Worm (Caenorhabditis elegans) whole organism, L4 larva: ENCODE results near the gene Y65A5A.1.
A peak's percentile ranks its signal among the peaks of the same experiment; 100 is the strongest.

Experiments used
- F26F4.8 ChIP-seq: fragments of 200-800 bp; sonication (Bioruptor generic); conservative IDR thresholded peaks from 2 replicates; pipeline ENCODE4 v1.3.6; 2022; ENCODE audit warnings: missing genetic modification characterization, missing compliant biosample characterization
- F44E2.7 ChIP-seq: fragments of 200-800 bp; sonication (Bioruptor generic); IDR thresholded peaks from 2 replicates; pipeline ENCODE4 v2.1.2; 2022; ENCODE audit warnings: missing genetic modification characterization, missing compliant biosample characterization
- F49E8.2 ChIP-seq: sonication (generic microtip); optimal IDR thresholded peaks from 2 replicates; lab custom pipeline; 2016; ENCODE audit warnings: missing compliant biosample characterization, mild to moderate bottlenecking, missing genetic modification characterization, borderline replicate concordance
- Y48G9A.11 ChIP-seq: fragments of 200-800 bp; sonication (Bioruptor generic); IDR thresholded peaks from 2 replicates; pipeline ENCODE4 v1.3.6; 2022; ENCODE audit warnings: missing genetic modification reagents, missing genetic modification characterization, missing compliant biosample characterization
- ZK546.5 ChIP-seq, 2 experiments: sonication (generic microtip); optimal IDR thresholded peaks; 2 replicates each; lab custom pipeline; 2017; ENCODE audit warnings: missing biosample characterization in 2 of 2, missing genetic modification characterization in 2 of 2
- aha-1 ChIP-seq: fragments of 150-350 bp; peaks from one replicate; lab custom pipeline; 2014; ENCODE audit warnings: missing biosample characterization, missing genetic modification characterization
- ceh-28 ChIP-seq: fragments of 150-350 bp; optimal IDR thresholded peaks from 2 replicates; lab custom pipeline; 2014; ENCODE audit warnings: missing biosample characterization, missing genetic modification reagents, missing genetic modification characterization
- ces-1 ChIP-seq: fragments of 150-350 bp; sonication (generic microtip); optimal IDR thresholded peaks from 4 replicates; lab custom pipeline; 2014; ENCODE audit warnings: missing biosample characterization, missing genetic modification reagents, missing genetic modification characterization
- ctbp-1 ChIP-seq: fragments of 200-800 bp; sonication (Bioruptor generic); IDR thresholded peaks from 2 replicates; pipeline ENCODE4 v1.3.6; 2022; ENCODE audit warnings: missing genetic modification reagents, missing genetic modification characterization, missing compliant biosample characterization
- daf-16 ChIP-seq, 3 experiments: sonication (generic microtip); optimal IDR thresholded peaks; 2 replicates each; lab custom pipeline; 2016 to 2017; ENCODE audit warnings: missing genetic modification characterization in 3 of 3, missing genetic modification reagents in 3 of 3, mild to moderate bottlenecking in 2 of 3, missing compliant biosample characterization in 2 of 3, missing biosample characterization in 1 of 3, moderate library complexity in 1 of 3
- daf-8 ChIP-seq: fragments of 200-800 bp; sonication (Bioruptor generic); IDR thresholded peaks from 2 replicates; pipeline ENCODE4 v1.3.6; 2022; ENCODE audit warnings: missing genetic modification characterization, missing compliant biosample characterization
- dmd-8 ChIP-seq: fragments of 200-800 bp; sonication (Bioruptor generic); IDR thresholded peaks from 2 replicates; pipeline ENCODE4 v1.3.6; 2022; ENCODE audit warnings: missing genetic modification characterization, missing compliant biosample characterization
- egl-27 ChIP-seq: sonication (generic microtip); optimal IDR thresholded peaks from 3 replicates; lab custom pipeline; 2017; ENCODE audit warnings: missing biosample characterization, missing genetic modification reagents, missing genetic modification characterization
- fos-1 ChIP-seq: fragments of 150-350 bp; optimal IDR thresholded peaks from 2 replicates; lab custom pipeline; 2014; ENCODE audit warnings: missing biosample characterization, missing genetic modification characterization
- hlh-11 ChIP-seq: fragments of 200-800 bp; sonication (Bioruptor generic); optimal IDR thresholded peaks from 2 replicates; lab custom pipeline; 2018; ENCODE audit warnings: mild to moderate bottlenecking, missing genetic modification characterization, missing compliant biosample characterization
- lin-1 ChIP-seq: fragments of 200-800 bp; sonication (Bioruptor generic); IDR thresholded peaks from 2 replicates; pipeline ENCODE4 v1.3.6; 2022; ENCODE audit warnings: missing genetic modification reagents, missing genetic modification characterization, missing compliant biosample characterization
- lin-15B ChIP-seq: fragments of 150-350 bp; sonication (generic microtip); optimal IDR thresholded peaks from 3 replicates; lab custom pipeline; 2014; ENCODE audit warnings: missing biosample characterization, missing genetic modification characterization
- lin-39 ChIP-seq: fragments of 150-350 bp; optimal IDR thresholded peaks from 2 replicates; lab custom pipeline; 2014; ENCODE audit warnings: missing biosample characterization, missing genetic modification reagents, missing genetic modification characterization
- lir-3 ChIP-seq: sonication (generic microtip); optimal IDR thresholded peaks from 2 replicates; lab custom pipeline; 2016; ENCODE audit warnings: mild to moderate bottlenecking, missing genetic modification characterization, missing compliant biosample characterization
- lsy-2 ChIP-seq, 2 experiments: fragments of 150-350 bp in 1 of 2; sonication (generic microtip) in 1 of 2; optimal IDR thresholded peaks; 2 replicates each; lab custom pipeline; 2014 to 2017; ENCODE audit warnings: missing biosample characterization in 2 of 2, missing genetic modification characterization in 2 of 2
- madf-5 ChIP-seq, 2 experiments: fragments of 200-800 bp; sonication (Bioruptor generic); IDR thresholded peaks; 2 replicates each; pipeline ENCODE4 v1.3.6; 2022; ENCODE audit warnings: missing compliant biosample characterization in 2 of 2, missing genetic modification characterization in 2 of 2
- madf-9 ChIP-seq: fragments of 200-800 bp; sonication (Bioruptor generic); conservative IDR thresholded peaks from 2 replicates; pipeline ENCODE4 v1.3.6; 2022; ENCODE audit warnings: missing genetic modification reagents, missing genetic modification characterization, missing compliant biosample characterization
- mxl-3 ChIP-seq: fragments of 200-800 bp; sonication (Bioruptor generic); optimal IDR thresholded peaks from 2 replicates; lab custom pipeline; 2018; ENCODE audit warnings: mild to moderate bottlenecking, missing genetic modification characterization, missing compliant biosample characterization
- nhr-10 ChIP-seq: fragments of 150-350 bp; optimal IDR thresholded peaks from 2 replicates; lab custom pipeline; 2014; ENCODE audit warnings: missing biosample characterization, missing genetic modification characterization
- nhr-111 ChIP-seq: fragments of 200-800 bp; sonication (Bioruptor generic); optimal IDR thresholded peaks from 2 replicates; lab custom pipeline; 2018; ENCODE audit warnings: mild to moderate bottlenecking, missing genetic modification characterization, missing compliant biosample characterization
- nhr-42 ChIP-seq: fragments of 200-800 bp; sonication (Bioruptor generic); IDR thresholded peaks from 2 replicates; pipeline ENCODE4 v1.3.6; 2022; ENCODE audit warnings: missing genetic modification characterization, missing compliant biosample characterization
- nhr-6 ChIP-seq: fragments of 150-350 bp; optimal IDR thresholded peaks from 2 replicates; lab custom pipeline; 2014; ENCODE audit warnings: missing biosample characterization, missing genetic modification characterization
- pha-4 ChIP-seq, 2 experiments: fragments of 150-350 bp in 1 of 2; fragments of 200-800 bp in 1 of 2; sonication (Bioruptor generic) in 1 of 2; IDR thresholded peaks in 1 of 2; optimal IDR thresholded peaks in 1 of 2; 2 replicates each; pipeline versions ENCODE4 v1.3.6 to Lab custom; 2014 to 2022; ENCODE audit warnings: missing genetic modification characterization in 2 of 2, missing genetic modification reagents in 2 of 2, missing biosample characterization in 1 of 2, missing compliant biosample characterization in 1 of 2
- rbr-2 ChIP-seq: sonication (generic microtip); optimal IDR thresholded peaks from 2 replicates; lab custom pipeline; 2016; ENCODE audit warnings: missing genotype, missing genetic modification characterization, missing compliant biosample characterization
- saeg-2 ChIP-seq: fragments of 200-800 bp; sonication (Bioruptor generic); IDR thresholded peaks from 2 replicates; pipeline ENCODE4 v1.3.6; 2022; ENCODE audit warnings: missing genetic modification reagents, missing genetic modification characterization, missing compliant biosample characterization
- snpc-4 ChIP-seq: fragments of 150-350 bp; optimal IDR thresholded peaks from 2 replicates; lab custom pipeline; 2014; ENCODE audit warnings: missing biosample characterization, missing genetic modification characterization
- spr-1 ChIP-seq: sonication (generic microtip); optimal IDR thresholded peaks from 2 replicates; lab custom pipeline; 2016; ENCODE audit warnings: mild to moderate bottlenecking, missing genetic modification characterization, missing compliant biosample characterization
- tag-97 ChIP-seq: fragments of 200-800 bp; sonication (Bioruptor generic); IDR thresholded peaks from 2 replicates; pipeline ENCODE4 v1.3.6; 2022; ENCODE audit warnings: missing genetic modification characterization, missing compliant biosample characterization
- tra-1 ChIP-seq: fragments of 200-800 bp; sonication (Bioruptor generic); IDR thresholded peaks from 2 replicates; pipeline ENCODE4 v1.3.6; 2022; ENCODE audit warnings: missing genetic modification reagents, missing genetic modification characterization, missing compliant biosample characterization
- unc-62 ChIP-seq, 3 experiments: fragments of 150-350 bp in 1 of 3; sonication (generic microtip); optimal IDR thresholded peaks in 2 of 3; peaks in 1 of 3; 1 replicate in 1 of 3; 2 replicates in 2 of 3; lab custom pipeline; 2014 to 2017; ENCODE audit warnings: missing biosample characterization in 3 of 3, missing genetic modification characterization in 3 of 3, missing genetic modification reagents in 3 of 3, missing genotype in 1 of 3
- vab-7 ChIP-seq: fragments of 200-800 bp; sonication (Bioruptor generic); IDR thresholded peaks from 2 replicates; pipeline ENCODE4 v1.3.6; 2022; ENCODE audit warnings: missing genetic modification reagents, missing genetic modification characterization, missing compliant biosample characterization
- zag-1 ChIP-seq: fragments of 150-350 bp; optimal IDR thresholded peaks from 2 replicates; lab custom pipeline; 2014; ENCODE audit warnings: missing biosample characterization, missing genetic modification characterization

The Y65A5A.1 gene

ce11 chrIV:16397845-16398607, 1.6 kb downstream of the Y65A5A.1 start (continued):
- TF ChIP-seq lir-3 (tag; lab: Kevin White, UChicago), result peak; percentile 37
- TF ChIP-seq F26F4.8 (GFP tag; lab: Robert Waterston, UW), result peak; percentile 88
- no peak for TF ChIP-seq egl-27 (tag; lab: Kevin White, UChicago)
- TF ChIP-seq aha-1 (tag; lab: Kevin White, UChicago), result peak; percentile 13
- TF ChIP-seq F49E8.2 (tag; lab: Kevin White, UChicago), result peak; percentile 65
- no peak for TF ChIP-seq lin-39 (tag; lab: Kevin White, UChicago)
- TF ChIP-seq dmd-8, result peak; percentile 86
- no peak for TF ChIP-seq tag-97 (GFP tag; lab: Robert Waterston, UW)
- TF ChIP-seq saeg-2, result no peak
- no peak for TF ChIP-seq snpc-4 (tag; lab: Kevin White, UChicago)
- TF ChIP-seq F44E2.7 (GFP tag; lab: Robert Waterston, UW), result 0 out of 2 replicates have a peak, but pooled peaks have one; percentile 70
- no peak for TF ChIP-seq nhr-6
- 0 out of 2 replicates have a peak, but pooled peaks have one; percentile 11 for TF ChIP-seq ctbp-1
- peak in 1 of 2 experiments; percentile 46 for TF ChIP-seq lsy-2 (tag; optimal IDR thresholded peaks at IDR 0.05; lab: Kevin White, UChicago)
- no peak for TF ChIP-seq nhr-42 (GFP tag; lab: Robert Waterston, UW)
- no peak for TF ChIP-seq madf-9

ce11 chrIV:16396651-16397050, 3.0 kb downstream of the Y65A5A.1 start:
- TF ChIP-seq vab-7 (GFP tag; lab: Robert Waterston, UW), result no peak
- TF ChIP-seq mxl-3 (GFP tag; lab: Kevin White, UChicago), result no peak
- no peak for TF ChIP-seq ces-1 (GFP tag; lab: Kevin White, UChicago)
- TF ChIP-seq lin-15B (tag; lab: Kevin White, UChicago), result no peak
- no peak for TF ChIP-seq spr-1 (tag; lab: Kevin White, UChicago)
- TF ChIP-seq nhr-10 (tag; lab: Kevin White, UChicago), result no peak
- no peak for TF ChIP-seq lsy-2 (tag; optimal IDR thresholded peaks at IDR 0.05; lab: Kevin White, UChicago)
- no peak for TF ChIP-seq dmd-8
- no peak for TF ChIP-seq nhr-111 (GFP tag; lab: Kevin White, UChicago)
- TF ChIP-seq lin-1, result no peak
- TF ChIP-seq ceh-28, result no peak
- no peak for TF ChIP-seq fos-1
- TF ChIP-seq rbr-2 (tag; lab: Kevin White, UChicago), result no peak
- no peak for TF ChIP-seq daf-16 (GFP tag; optimal IDR thresholded peaks at IDR 0.05; lab: Kevin White, UChicago)
- TF ChIP-seq daf-16 (tag; optimal IDR thresholded peaks at IDR 0.05; lab: Kevin White, UChicago), result no peak
- TF ChIP-seq ZK546.5 (tag; optimal IDR thresholded peaks at IDR 0.05; lab: Kevin White, UChicago), result no peak
- no peak for TF ChIP-seq F26F4.8 (GFP tag; lab: Robert Waterston, UW)
- TF ChIP-seq zag-1, result no peak
- TF ChIP-seq tra-1, result no peak
- no peak for TF ChIP-seq snpc-4 (tag; lab: Kevin White, UChicago)

ce11 chrIV:16393668-16394067, 6.0 kb downstream of the Y65A5A.1 start, which contains the start of gene Y65A5A.24:
TSS of gene Y65A5A.24 (plus strand) at chrIV:16393968.
- TF ChIP-seq hlh-11 (tag; lab: Kevin White, UChicago), result no peak
- TF ChIP-seq pha-4 (GFP tag; IDR thresholded peaks at IDR 0.05; lab: Robert Waterston, UW), result no peak
- no peak for TF ChIP-seq pha-4 (tag; optimal IDR thresholded peaks at IDR 0.05; lab: Kevin White, UChicago)
- TF ChIP-seq madf-5 (GFP tag; IDR thresholded peaks at IDR 0.05; lab: Robert Waterston, UW), result no peak
- no peak for TF ChIP-seq lin-15B (tag; lab: Kevin White, UChicago)

- no peak for TF ChIP-seq nhr-6
- TF ChIP-seq unc-62 (GFP tag; optimal IDR thresholded peaks at IDR 0.05 in 1 of 2; lab: Kevin White, UChicago), result peak in 1 of 2 experiments; percentile 3
- no peak for TF ChIP-seq unc-62 (tag; optimal IDR thresholded peaks at IDR 0.05; lab: Kevin White, UChicago)
- TF ChIP-seq daf-8 (GFP tag; lab: Robert Waterston, UW), result no peak
- no peak for TF ChIP-seq Y48G9A.11 (GFP tag; lab: Robert Waterston, UW)
- TF ChIP-seq, all 104 proteins: peak for 1
Measured at ce11 chrIV:16391470-16391869, 8.2 kb downstream of the Y65A5A.1 start.
